Worm (Caenorhabditis elegans): ENCODE data around the gene oat-1.

DNA sequence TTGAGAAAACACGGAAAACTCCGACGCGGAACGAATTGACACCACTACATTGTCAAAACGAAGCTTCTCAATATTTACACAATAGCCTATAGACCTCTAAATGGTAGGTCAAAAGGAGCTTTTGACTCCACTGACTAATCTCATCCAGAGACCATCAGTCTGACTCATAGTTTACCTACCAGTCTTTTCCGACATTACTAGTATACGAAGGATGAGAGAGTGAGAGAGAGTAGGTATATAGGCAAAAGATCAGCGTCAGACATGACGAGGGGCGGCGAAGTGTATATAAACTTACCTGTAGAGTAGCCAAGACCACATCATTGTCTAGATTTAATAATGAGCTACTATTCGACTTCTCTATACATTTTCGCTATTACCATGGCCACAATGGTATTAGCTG lies 14.8 kb upstream of the oat-1 start, which contains the start of gene srlf-3:
- TF ChIP-seq skn-1 (tag; optimal IDR thresholded peaks at IDR 0.05) (no peak), lin-39 (tag; optimal IDR thresholded peaks at IDR 0.05) (no peak), elt-3 (tag; optimal IDR thresholded peaks at IDR 0.05) (no peak), lin-13 (GFP tag; optimal IDR thresholded peaks at IDR 0.05) (no peak), lin-11 (tag; optimal IDR thresholded peaks at IDR 0.05) (no peak), snpc-4 (tag; optimal IDR thresholded peaks at IDR 0.05) (no peak), nhr-6 (tag; optimal IDR thresholded peaks at IDR 0.05) (no peak), unc-62 (GFP tag; optimal IDR thresholded peaks at IDR 0.05) (no peak), nhr-12 (tag; optimal IDR thresholded peaks at IDR 0.05) (no peak), mab-5 (tag; optimal IDR thresholded peaks at IDR 0.05) (no peak)
